Worm (Caenorhabditis elegans): Measurements from ENCODE around the gene H08J19.1.

H08J19.1 gene

ce11 chrX:15610527-15611091 is 32.1 kb upstream of the H08J19.1 start (continued):
- TF ChIP-seq ztf-11 (tag; optimal IDR thresholded peaks at IDR 0.05) = no peak
- TF ChIP-seq lir-3 (tag; optimal IDR thresholded peaks at IDR 0.05; ENCODE audit: poor library complexity) = no peak
- TF ChIP-seq unc-130 (tag; optimal IDR thresholded peaks at IDR 0.05) = peak; percentile 15
- TF ChIP-seq elt-3 (tag; optimal IDR thresholded peaks at IDR 0.05) = peak in 3 of 6 experiments; percentile 17 to 21 (median 18)
- no peak for TF ChIP-seq nhr-12 (tag; optimal IDR thresholded peaks at IDR 0.05)
- TF ChIP-seq nhr-90 (tag; optimal IDR thresholded peaks at IDR 0.05; ENCODE audit: poor library complexity) = peak; percentile 71
- peak; percentile 72 for TF ChIP-seq fkh-8 (tag; optimal IDR thresholded peaks at IDR 0.05)
- TF ChIP-seq elt-2 (tag; optimal IDR thresholded peaks at IDR 0.05) = peak; percentile 99
- TF ChIP-seq dpl-1 (GFP tag; optimal IDR thresholded peaks at IDR 0.05) = peak in 1 of 3 experiments; percentile 7
- TF ChIP-seq efl-1 (optimal IDR thresholded peaks at IDR 0.05) = peak in 1 of 2 experiments; percentile 16
- TF ChIP-seq efl-1 (GFP tag; optimal IDR thresholded peaks at IDR 0.05 in 1 of 2) = peak in 1 of 2 experiments; percentile 67
- TF ChIP-seq dsc-1 (tag; optimal IDR thresholded peaks at IDR 0.05) = no peak
- TF ChIP-seq unc-30 (tag; optimal IDR thresholded peaks at IDR 0.05) = no peak
- peak; percentile 51 for TF ChIP-seq pax-3 (tag; optimal IDR thresholded peaks at IDR 0.05)
- peak; percentile 98 for TF ChIP-seq aly-2 (tag; optimal IDR thresholded peaks at IDR 0.05)
- TF ChIP-seq grh-1 (GFP tag; IDR thresholded peaks at IDR 0.05) = 0 out of 2 replicates have a peak, but pooled peaks have one; percentile 30
- TF ChIP-seq skn-1 (tag; optimal IDR thresholded peaks at IDR 0.05) = peak; percentile 63
- no peak for TF ChIP-seq C34B4.2 (tag; optimal IDR thresholded peaks at IDR 0.05)
- peak; percentile 37 for TF ChIP-seq snpc-4 (tag; optimal IDR thresholded peaks at IDR 0.05)
- peak; percentile 84 for TF ChIP-seq hpl-2 (GFP tag; optimal IDR thresholded peaks at IDR 0.05)

ce11 chrX:15613745-15614229 is 29.0 kb upstream of the H08J19.1 start, which contains the start of gene K09E9.3:
K09E9.3 (minus strand) TSS chrX:15613795.
- no peak for TF ChIP-seq unc-86 (tag; optimal IDR thresholded peaks at IDR 0.05)
- peak; percentile 12 for TF ChIP-seq fkh-8 (tag; optimal IDR thresholded peaks at IDR 0.05)
- TF ChIP-seq nhr-71 (tag; optimal IDR thresholded peaks at IDR 0.05) = peak; percentile 14
- TF ChIP-seq nhr-84 (tag; optimal IDR thresholded peaks at IDR 0.05) = no peak
- TF ChIP-seq mep-1 (tag; optimal IDR thresholded peaks at IDR 0.05) = peak; percentile 9
- TF ChIP-seq lin-14 (GFP tag; optimal IDR thresholded peaks at IDR 0.05) = peak; percentile 14
- peak; percentile 17 for TF ChIP-seq nhr-20 (tag; optimal IDR thresholded peaks at IDR 0.05)
- peak; percentile 28 for TF ChIP-seq dsc-1 (tag; optimal IDR thresholded peaks at IDR 0.05)
- TF ChIP-seq xbp-1 (tag; optimal IDR thresholded peaks at IDR 0.05) = no peak
- TF ChIP-seq snu-23 (GFP tag; optimal IDR thresholded peaks at IDR 0.05) = peak; percentile 14
- TF ChIP-seq ceh-63 (GFP tag; optimal IDR thresholded peaks at IDR 0.05) = no peak
- no peak for TF ChIP-seq lir-3 (tag; optimal IDR thresholded peaks at IDR 0.05; ENCODE audit: poor library complexity)
- TF ChIP-seq skn-1 (tag; optimal IDR thresholded peaks at IDR 0.05) = peak; percentile 16
- TF ChIP-seq nhr-47 (tag; optimal IDR thresholded peaks at IDR 0.05) = peak; percentile 24
- TF ChIP-seq lin-35 (GFP tag; optimal IDR thresholded peaks at IDR 0.05) = peak in 1 of 2 experiments; percentile 11
- no peak for TF ChIP-seq lin-39 (tag; optimal IDR thresholded peaks at IDR 0.05)
- peak in 1 of 2 experiments; percentile 16 for TF ChIP-seq lsy-2 (tag; optimal IDR thresholded peaks at IDR 0.05)
- TF ChIP-seq elt-3 (tag; optimal IDR thresholded peaks at IDR 0.05) = no peak

- TF ChIP-seq ceh-90 (tag; optimal IDR thresholded peaks at IDR 0.05) (no peak), fkh-4 (tag; optimal IDR thresholded peaks at IDR 0.05; ENCODE audit: borderline replicate concordance) (no peak), efl-3 (GFP tag; optimal IDR thresholded peaks at IDR 0.05) (no peak), F16B12.6 (tag; optimal IDR thresholded peaks at IDR 0.05) (no peak), lin-14 (GFP tag; optimal IDR thresholded peaks at IDR 0.05) (peak; percentile 92), snpc-4 (tag; optimal IDR thresholded peaks at IDR 0.05) (peak; percentile 47), ces-1 (GFP tag; optimal IDR thresholded peaks at IDR 0.05) (no peak), vab-15 (tag; optimal IDR thresholded peaks at IDR 0.05) (no peak), lsy-2 (tag; optimal IDR thresholded peaks at IDR 0.05) (peak; percentile 47 to 82), ceh-82 (tag; optimal IDR thresholded peaks at IDR 0.05) (peak in 2 of 3 experiments; percentile 1 to 79), ceh-63 (GFP tag; optimal IDR thresholded peaks at IDR 0.05) (no peak), unc-62 (GFP tag; optimal IDR thresholded peaks at IDR 0.05) (no peak), zip-4 (GFP tag; optimal IDR thresholded peaks at IDR 0.05) (no peak), lin-35 (GFP tag; optimal IDR thresholded peaks at IDR 0.05) (peak; percentile 49 to 78), nhr-85 (tag) (no peak), ztf-4 (tag; optimal IDR thresholded peaks at IDR 0.05) (no peak), pag-3 (tag; optimal IDR thresholded peaks at IDR 0.05; ENCODE audit: borderline replicate concordance, insufficient read depth) (no peak), ets-5 (GFP tag; IDR thresholded peaks at IDR 0.05) (no peak), C34B4.2 (tag; optimal IDR thresholded peaks at IDR 0.05) (no peak), hlh-17 (GFP tag; optimal IDR thresholded peaks at IDR 0.05; ENCODE audit: borderline replicate concordance) (no peak), nhr-12 (tag; optimal IDR thresholded peaks at IDR 0.05) (no peak), fkh-8 (tag; optimal IDR thresholded peaks at IDR 0.05) (peak; percentile 15)
Observed at ce11 chrX:15616443-15616842, 26.3 kb upstream of the H08J19.1 start, which contains the start of gene ergi-3. ergi-3 (minus strand) TSS chrX:15616753.
